Fruit fly (Drosophila melanogaster) whole organism, adult: ENCODE results near the gene CG44405.
A peak's percentile ranks its signal among the peaks of the same experiment; 100 is the strongest.

Experiments used
- CG1620 ChIP-seq: fragments of 200-800 bp; sonication (Bioruptor generic); optimal IDR thresholded peaks from 2 replicates; lab custom pipeline; 2016; ENCODE audit warnings: missing biosample characterization, missing genetic modification characterization
- CG33017 ChIP-seq: fragments of 200-800 bp; sonication (Bioruptor generic); optimal IDR thresholded peaks from 2 replicates; lab custom pipeline; 2018; ENCODE audit warnings: missing biosample characterization, mild to moderate bottlenecking, missing genetic modification characterization, moderate library complexity
- CG5204 ChIP-seq: fragments of 200-800 bp; sonication (Bioruptor generic); optimal IDR thresholded peaks from 2 replicates; lab custom pipeline; 2016; ENCODE audit warnings: missing biosample characterization, missing genetic modification characterization
- CG7045 ChIP-seq: fragments of 200-800 bp; sonication (Bioruptor generic); optimal IDR thresholded peaks from 2 replicates; lab custom pipeline; 2017; ENCODE audit warnings: missing biosample characterization, mild to moderate bottlenecking, missing genetic modification characterization
- CG7101 ChIP-seq: fragments of 200-800 bp; sonication (Bioruptor generic); optimal IDR thresholded peaks from 2 replicates; lab custom pipeline; 2018; ENCODE audit warnings: missing biosample characterization, mild to moderate bottlenecking, missing genetic modification characterization, moderate library complexity
- Clk ChIP-seq: fragments of 200-800 bp; sonication (Bioruptor generic); optimal IDR thresholded peaks from 2 replicates; lab custom pipeline; 2017; ENCODE audit warnings: missing biosample characterization, missing genetic modification characterization
- Crg-1 ChIP-seq: fragments of 200-800 bp; sonication (Bioruptor generic); optimal IDR thresholded peaks from 2 replicates; lab custom pipeline; 2016; ENCODE audit warnings: missing biosample characterization, missing genetic modification characterization
- Mnt ChIP-seq: fragments of 200-800 bp; sonication (Bioruptor generic); optimal IDR thresholded peaks from 2 replicates; lab custom pipeline; 2016; ENCODE audit warnings: missing biosample characterization, mild to moderate bottlenecking, missing genetic modification characterization
- kay ChIP-seq: fragments of 200-800 bp; sonication (Bioruptor generic); peaks from one replicate; lab custom pipeline; 2016; ENCODE audit warnings: missing biosample characterization, missing genetic modification characterization, borderline replicate concordance
- ovo ChIP-seq: fragments of 200-800 bp; sonication (Bioruptor generic); optimal IDR thresholded peaks from 2 replicates; lab custom pipeline; 2016; ENCODE audit warnings: missing biosample characterization, missing genetic modification characterization
- pad ChIP-seq: fragments of 200-800 bp; sonication (Bioruptor generic); optimal IDR thresholded peaks from 3 replicates; lab custom pipeline; 2017; ENCODE audit warnings: missing biosample characterization, missing genetic modification characterization, mild to moderate bottlenecking, moderate library complexity, missing genetic modification reagents
- tj ChIP-seq: fragments of 200-800 bp; sonication (Bioruptor generic); optimal IDR thresholded peaks from 3 replicates; lab custom pipeline; 2017; ENCODE audit warnings: missing biosample characterization, mild to moderate bottlenecking, missing genetic modification characterization, moderate library complexity
- toe ChIP-seq: fragments of 200-800 bp; sonication (Bioruptor generic); optimal IDR thresholded peaks from 2 replicates; lab custom pipeline; 2016; ENCODE audit warnings: missing biosample characterization, missing genetic modification characterization

DNA sequence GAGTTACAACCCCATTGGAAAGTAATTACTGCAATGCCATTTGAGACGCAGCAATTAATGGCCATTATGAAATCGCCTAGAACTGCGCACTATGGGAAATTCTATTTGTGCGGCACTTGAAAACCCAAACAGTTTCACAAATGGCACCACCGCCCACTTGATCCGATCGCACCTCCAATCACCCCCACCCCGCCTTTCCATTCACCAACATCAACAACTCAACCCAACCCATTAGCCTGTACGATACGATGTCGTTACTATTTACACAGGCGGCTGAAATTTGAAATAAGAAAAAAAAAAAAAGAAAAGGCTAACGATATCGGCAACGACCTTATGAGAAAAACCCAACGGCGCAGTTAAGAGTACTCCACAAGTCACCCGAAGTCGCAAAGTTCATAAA lies 25.0 kb downstream of the CG44405 start:
- TF ChIP-seq CG33017: no peak
- peak; percentile 5 for TF ChIP-seq kay (GFP tag; lab: Kevin White, UChicago)
- no peak for TF ChIP-seq Crg-1 (GFP tag; lab: Kevin White, UChicago)
- no peak for TF ChIP-seq CG1620 (GFP tag; lab: Kevin White, UChicago)
- TF ChIP-seq CG7045 (GFP tag; lab: Kevin White, UChicago): peak; percentile 4
- no peak for TF ChIP-seq CG7101 (tag; lab: Kevin White, UChicago)
- no peak for TF ChIP-seq tj
- TF ChIP-seq pad: no peak
- no peak for TF ChIP-seq toe (GFP tag; lab: Kevin White, UChicago)
- no peak for TF ChIP-seq CG5204 (GFP tag; lab: Kevin White, UChicago)
- TF ChIP-seq Mnt: no peak
- peak; percentile 20 for TF ChIP-seq ovo (GFP tag; lab: Kevin White, UChicago)
- no peak for TF ChIP-seq Clk (GFP tag; lab: Kevin White, UChicago)
